Fruit fly (Drosophila melanogaster) whole organism, adult: ENCODE measurements around the gene CG32708.

Experiments used
- CG11617 ChIP-seq: fragments of 200-800 bp; sonication (Bioruptor generic); optimal IDR thresholded peaks from 2 replicates; lab custom pipeline; 2017; ENCODE audit warnings: mild to moderate bottlenecking, missing biosample characterization, missing genetic modification reagents, missing genetic modification characterization
- CG12768 ChIP-seq: fragments of 200-800 bp; sonication (Bioruptor generic); optimal IDR thresholded peaks from 2 replicates; lab custom pipeline; 2017; ENCODE audit warnings: missing biosample characterization, missing genetic modification characterization, mild to moderate bottlenecking, moderate library complexity, missing genetic modification reagents
- CG14711 ChIP-seq: fragments of 200-800 bp; sonication (Bioruptor generic); optimal IDR thresholded peaks from 2 replicates; lab custom pipeline; 2018; ENCODE audit warnings: missing biosample characterization, mild to moderate bottlenecking, missing genetic modification characterization, moderate library complexity
- CG1620 ChIP-seq: fragments of 200-800 bp; sonication (Bioruptor generic); optimal IDR thresholded peaks from 2 replicates; lab custom pipeline; 2016; ENCODE audit warnings: missing biosample characterization, missing genetic modification characterization
- CG33017 ChIP-seq: fragments of 200-800 bp; sonication (Bioruptor generic); optimal IDR thresholded peaks from 2 replicates; lab custom pipeline; 2018; ENCODE audit warnings: missing biosample characterization, mild to moderate bottlenecking, missing genetic modification characterization, moderate library complexity
- CG5204 ChIP-seq: fragments of 200-800 bp; sonication (Bioruptor generic); optimal IDR thresholded peaks from 2 replicates; lab custom pipeline; 2016; ENCODE audit warnings: missing biosample characterization, missing genetic modification characterization
- CG7045 ChIP-seq: fragments of 200-800 bp; sonication (Bioruptor generic); optimal IDR thresholded peaks from 2 replicates; lab custom pipeline; 2017; ENCODE audit warnings: missing biosample characterization, mild to moderate bottlenecking, missing genetic modification characterization
- CG7101 ChIP-seq: fragments of 200-800 bp; sonication (Bioruptor generic); optimal IDR thresholded peaks from 2 replicates; lab custom pipeline; 2018; ENCODE audit warnings: missing biosample characterization, mild to moderate bottlenecking, missing genetic modification characterization, moderate library complexity
- Clk ChIP-seq: fragments of 200-800 bp; sonication (Bioruptor generic); optimal IDR thresholded peaks from 2 replicates; lab custom pipeline; 2017; ENCODE audit warnings: missing biosample characterization, missing genetic modification characterization
- Crg-1 ChIP-seq: fragments of 200-800 bp; sonication (Bioruptor generic); optimal IDR thresholded peaks from 2 replicates; lab custom pipeline; 2016; ENCODE audit warnings: missing biosample characterization, missing genetic modification characterization
- Hr96 ChIP-seq: fragments of 200-800 bp; sonication (Bioruptor generic); optimal IDR thresholded peaks from 2 replicates; lab custom pipeline; 2016; ENCODE audit warnings: missing biosample characterization, missing genetic modification characterization
- Mnt ChIP-seq: fragments of 200-800 bp; sonication (Bioruptor generic); optimal IDR thresholded peaks from 2 replicates; lab custom pipeline; 2016; ENCODE audit warnings: missing biosample characterization, mild to moderate bottlenecking, missing genetic modification characterization
- bab1 ChIP-seq: fragments of 200-800 bp; sonication (Bioruptor generic); optimal IDR thresholded peaks from 3 replicates; lab custom pipeline; 2019; ENCODE audit warnings: missing biosample characterization, mild to moderate bottlenecking, missing genetic modification characterization, moderate library complexity
- cic ChIP-seq: fragments of 200-800 bp; sonication (Bioruptor generic); optimal IDR thresholded peaks from 2 replicates; lab custom pipeline; 2017; ENCODE audit warnings: missing biosample characterization, mild to moderate bottlenecking, missing genetic modification characterization, moderate library complexity
- cnc ChIP-seq, 2 experiments: fragments of >200 bp; optimal IDR thresholded peaks; 2 replicates each; lab custom pipeline; 2017
- kay ChIP-seq: fragments of 200-800 bp; sonication (Bioruptor generic); peaks from one replicate; lab custom pipeline; 2016; ENCODE audit warnings: missing biosample characterization, missing genetic modification characterization, borderline replicate concordance
- ovo ChIP-seq: fragments of 200-800 bp; sonication (Bioruptor generic); optimal IDR thresholded peaks from 2 replicates; lab custom pipeline; 2016; ENCODE audit warnings: missing biosample characterization, missing genetic modification characterization
- pad ChIP-seq: fragments of 200-800 bp; sonication (Bioruptor generic); optimal IDR thresholded peaks from 3 replicates; lab custom pipeline; 2017; ENCODE audit warnings: missing biosample characterization, missing genetic modification characterization, mild to moderate bottlenecking, moderate library complexity, missing genetic modification reagents
- tj ChIP-seq: fragments of 200-800 bp; sonication (Bioruptor generic); optimal IDR thresholded peaks from 3 replicates; lab custom pipeline; 2017; ENCODE audit warnings: missing biosample characterization, mild to moderate bottlenecking, missing genetic modification characterization, moderate library complexity
- toe ChIP-seq: fragments of 200-800 bp; sonication (Bioruptor generic); optimal IDR thresholded peaks from 2 replicates; lab custom pipeline; 2016; ENCODE audit warnings: missing biosample characterization, missing genetic modification characterization

Gene CG32708

DNA sequence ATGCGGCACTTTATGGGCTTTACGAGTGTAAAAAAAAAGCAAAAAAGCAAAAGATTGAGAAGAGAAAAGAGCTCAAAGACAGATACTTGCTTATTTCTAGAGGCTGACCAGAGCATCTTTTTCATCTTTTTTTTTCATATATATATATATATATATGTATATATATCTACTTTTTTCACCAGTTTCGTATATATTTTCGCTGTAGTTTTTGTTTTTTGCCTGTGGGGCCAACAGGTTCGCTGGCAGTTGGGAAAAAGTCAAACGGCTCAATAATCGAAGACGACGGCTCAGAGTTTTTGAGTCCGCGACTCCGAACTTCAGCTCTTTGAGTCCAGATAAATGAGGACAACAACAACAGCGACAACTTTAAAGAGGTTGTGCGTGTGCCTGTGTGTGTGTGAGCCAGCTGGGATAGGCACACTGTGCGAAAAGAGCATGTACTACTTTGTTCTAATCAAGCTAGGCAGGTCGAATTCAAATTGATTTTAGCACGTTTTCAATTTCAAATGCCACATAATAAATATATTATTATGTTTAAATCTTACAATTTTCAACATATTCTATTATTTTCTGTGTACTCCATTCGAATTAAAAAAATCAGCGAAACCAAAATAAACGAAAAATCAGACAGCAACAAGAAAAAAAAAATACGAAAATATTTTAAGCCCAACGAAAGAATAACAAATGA lies 18.8 kb upstream of the CG32708 start:
- TF ChIP-seq Crg-1 (GFP tag; lab: Kevin White, UChicago) (no peak), cnc (optimal IDR thresholded peaks at IDR 0.05; lab: Kevin White, UChicago) (no peak), tj (no peak), Hr96 (no peak), kay (GFP tag; lab: Kevin White, UChicago) (no peak), CG5204 (GFP tag; lab: Kevin White, UChicago) (no peak), CG11617 (GFP tag; lab: Kevin White, UChicago) (no peak), bab1 (no peak), CG7045 (GFP tag; lab: Kevin White, UChicago) (no peak), CG12768 (GFP tag; lab: Kevin White, UChicago) (no peak), CG33017 (tag; lab: Kevin White, UChicago) (no peak), CG14711 (no peak), Clk (GFP tag; lab: Kevin White, UChicago) (no peak), pad (no peak), CG1620 (GFP tag; lab: Kevin White, UChicago) (no peak), cic (GFP tag; lab: Kevin White, UChicago) (no peak), Mnt (GFP tag; lab: Kevin White, UChicago) (no peak), CG7101 (tag; lab: Kevin White, UChicago) (no peak), ovo (GFP tag; lab: Kevin White, UChicago) (no peak), toe (GFP tag; lab: Kevin White, UChicago) (no peak)

DNA sequence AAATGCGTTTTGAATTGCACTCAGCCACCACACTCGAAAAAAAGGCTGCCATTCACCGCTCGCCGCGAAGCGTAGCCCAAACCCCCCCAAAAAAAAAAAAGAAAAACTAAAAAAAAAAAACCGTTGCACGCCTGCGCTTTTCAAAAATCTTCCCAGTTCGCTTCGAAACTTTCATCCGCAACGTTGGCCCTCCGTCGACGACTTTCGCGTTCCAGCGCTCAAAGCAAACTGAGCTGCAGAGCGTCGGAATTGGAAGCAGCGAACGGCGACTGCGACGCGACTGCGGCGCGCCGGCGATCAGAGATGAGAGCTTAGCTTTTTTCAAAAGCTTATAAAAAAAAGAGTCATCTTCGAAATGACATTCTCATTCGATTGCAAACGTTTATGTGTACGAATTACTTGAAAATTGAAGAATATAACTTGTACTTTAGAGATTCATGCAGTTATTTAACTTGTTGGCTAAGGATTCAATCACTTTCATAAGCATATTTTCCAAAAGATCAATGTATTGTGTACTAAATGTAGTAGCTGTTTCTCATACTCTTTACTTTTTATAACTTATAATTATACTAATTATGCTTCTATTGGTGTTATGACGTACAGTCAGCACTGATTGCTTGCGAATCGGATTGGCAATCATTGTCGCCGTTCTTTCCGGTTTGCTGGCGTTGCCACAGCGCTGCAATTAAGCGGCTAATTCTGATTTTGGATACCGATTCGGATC lies 17.8 kb upstream of the CG32708 start, which contains the start of gene CG15365:
TSS of gene CG15365 (minus strand) at position 230 of the 724 bp plus-strand sequence.
- TF ChIP-seq CG7101 (tag; lab: Kevin White, UChicago) (no peak), Hr96 (no peak), CG1620 (GFP tag; lab: Kevin White, UChicago) (peak; percentile 11), CG33017 (tag; lab: Kevin White, UChicago) (no peak), CG12768 (GFP tag; lab: Kevin White, UChicago) (no peak), kay (GFP tag; lab: Kevin White, UChicago) (no peak), Clk (GFP tag; lab: Kevin White, UChicago) (no peak), Crg-1 (GFP tag; lab: Kevin White, UChicago) (no peak), toe (GFP tag; lab: Kevin White, UChicago) (no peak), bab1 (peak; percentile 17), CG11617 (GFP tag; lab: Kevin White, UChicago) (no peak), tj (peak; percentile 14), Mnt (GFP tag; lab: Kevin White, UChicago) (no peak), CG14711 (no peak)

DNA sequence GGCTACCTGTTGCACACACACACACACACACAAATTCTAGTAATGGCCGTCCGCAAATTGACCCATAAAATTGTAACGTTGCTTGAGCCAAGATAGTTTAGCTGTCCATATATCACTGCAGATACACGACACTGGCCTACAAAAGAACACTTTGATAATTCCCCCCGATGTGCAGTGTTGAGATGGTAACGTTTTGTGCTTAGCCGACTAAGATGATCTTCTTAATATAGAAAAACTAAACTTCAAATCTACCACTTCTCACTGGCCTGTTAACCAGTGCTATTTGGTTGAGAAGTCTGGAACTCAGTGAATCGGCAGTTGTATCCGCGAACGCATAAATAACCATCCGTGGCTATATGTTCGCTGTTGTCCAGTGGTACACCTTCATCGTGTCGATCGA lies 16.9 kb upstream of the CG32708 start:
- TF ChIP-seq tj = no peak
- no peak for TF ChIP-seq bab1
- no peak for TF ChIP-seq ovo (GFP tag; lab: Kevin White, UChicago)
- TF ChIP-seq CG33017 (tag; lab: Kevin White, UChicago) = no peak
- no peak for TF ChIP-seq cic (GFP tag; lab: Kevin White, UChicago)
- TF ChIP-seq cnc (optimal IDR thresholded peaks at IDR 0.05; lab: Kevin White, UChicago) = no peak
- TF ChIP-seq CG7101 (tag; lab: Kevin White, UChicago) = no peak

DNA sequence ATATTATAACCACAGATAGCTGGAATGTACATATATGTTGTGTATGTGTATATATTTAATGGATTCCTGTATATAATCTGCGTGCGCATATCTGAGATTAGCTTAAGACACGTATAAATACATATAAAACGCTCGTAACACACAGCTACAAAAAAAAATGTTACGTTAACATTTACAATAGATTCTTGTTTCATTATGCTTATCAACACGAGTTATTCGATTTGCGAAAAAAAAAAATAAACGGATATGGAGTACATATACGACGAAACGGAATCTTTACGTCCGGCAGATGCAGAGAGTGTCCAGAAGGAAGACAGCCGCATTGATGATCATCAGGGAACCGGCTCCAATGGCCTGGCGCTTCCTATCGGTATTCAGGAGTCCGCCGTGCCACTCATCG lies 14.4 kb upstream of the CG32708 start, which contains the start of gene CG10970:
TSS of gene CG10970 (minus strand) at position 101 of the 400 bp plus-strand sequence.
- TF ChIP-seq CG7101 (tag; lab: Kevin White, UChicago) = no peak
- TF ChIP-seq Crg-1 (GFP tag; lab: Kevin White, UChicago) = no peak
- TF ChIP-seq CG33017 (tag; lab: Kevin White, UChicago) = no peak
- no peak for TF ChIP-seq CG14711
- TF ChIP-seq kay (GFP tag; lab: Kevin White, UChicago) = no peak

DNA sequence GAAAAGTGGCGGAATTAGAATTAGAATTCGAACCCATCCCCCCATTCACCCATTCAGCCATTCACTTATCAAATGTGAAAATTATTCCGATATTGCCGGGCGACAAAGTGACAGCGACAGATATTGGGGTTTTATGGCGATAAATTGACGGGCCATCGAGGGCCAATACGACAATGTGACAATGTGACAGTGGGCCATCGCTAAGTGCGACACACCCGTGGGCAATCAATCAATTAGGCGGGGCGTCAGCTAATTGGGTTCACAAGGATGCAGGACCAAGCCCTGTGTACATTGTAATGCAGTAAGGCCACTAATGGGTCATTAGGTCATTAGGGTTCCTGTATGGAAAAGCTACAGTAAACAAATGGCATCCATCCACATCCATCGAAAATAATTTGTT lies 11.7 kb upstream of the CG32708 start:
- no peak for TF ChIP-seq CG12768 (GFP tag; lab: Kevin White, UChicago)
- TF ChIP-seq CG1620 (GFP tag; lab: Kevin White, UChicago) = no peak
- TF ChIP-seq CG11617 (GFP tag; lab: Kevin White, UChicago) = no peak
- no peak for TF ChIP-seq CG5204 (GFP tag; lab: Kevin White, UChicago)
- TF ChIP-seq cnc (optimal IDR thresholded peaks at IDR 0.05; lab: Kevin White, UChicago) = no peak

DNA sequence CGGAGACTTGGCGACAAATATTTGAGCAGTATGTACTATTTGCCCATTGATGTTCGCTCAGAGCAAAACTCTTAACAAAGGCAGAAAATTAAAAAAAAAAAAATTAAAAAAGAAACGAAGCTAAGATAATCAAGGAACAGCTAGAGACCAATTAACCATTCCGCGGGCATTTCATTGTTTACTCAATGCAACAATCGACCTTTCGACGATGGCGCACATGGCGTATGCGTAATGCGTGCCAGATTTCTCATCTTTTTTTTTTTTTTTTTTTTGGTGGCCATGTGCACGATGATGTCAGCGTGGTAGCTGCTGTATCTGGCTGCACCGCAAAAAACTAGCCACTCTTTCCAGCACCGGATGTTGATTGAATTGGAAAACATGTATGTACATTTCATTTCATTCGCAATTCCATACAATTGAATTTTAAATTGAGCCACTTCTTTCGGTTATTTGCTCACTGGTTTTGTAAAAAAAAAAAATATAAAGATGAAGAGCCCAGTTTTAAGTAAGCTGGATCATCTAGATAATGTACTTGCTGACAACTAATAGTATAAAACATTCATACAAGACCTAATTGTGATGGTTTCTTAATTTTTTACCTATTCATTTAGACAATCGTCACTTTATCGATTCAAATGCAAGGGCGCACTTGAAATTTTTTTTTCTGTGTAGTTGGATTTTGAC lies 9.9 kb upstream of the CG32708 start:
- TF ChIP-seq CG1620 (GFP tag; lab: Kevin White, UChicago) (peak; percentile 32), cic (GFP tag; lab: Kevin White, UChicago) (no peak), CG5204 (GFP tag; lab: Kevin White, UChicago) (no peak), toe (GFP tag; lab: Kevin White, UChicago) (peak; percentile 11), CG12768 (GFP tag; lab: Kevin White, UChicago) (no peak), CG7101 (tag; lab: Kevin White, UChicago) (peak; percentile 1), Hr96 (no peak), cnc (optimal IDR thresholded peaks at IDR 0.05; lab: Kevin White, UChicago) (no peak), Mnt (GFP tag; lab: Kevin White, UChicago) (peak; percentile 25), CG7045 (GFP tag; lab: Kevin White, UChicago) (no peak), kay (GFP tag; lab: Kevin White, UChicago) (peak; percentile 33)
